Worm (Caenorhabditis elegans): Measurements from ENCODE around the gene C34F6.1.

DNA sequence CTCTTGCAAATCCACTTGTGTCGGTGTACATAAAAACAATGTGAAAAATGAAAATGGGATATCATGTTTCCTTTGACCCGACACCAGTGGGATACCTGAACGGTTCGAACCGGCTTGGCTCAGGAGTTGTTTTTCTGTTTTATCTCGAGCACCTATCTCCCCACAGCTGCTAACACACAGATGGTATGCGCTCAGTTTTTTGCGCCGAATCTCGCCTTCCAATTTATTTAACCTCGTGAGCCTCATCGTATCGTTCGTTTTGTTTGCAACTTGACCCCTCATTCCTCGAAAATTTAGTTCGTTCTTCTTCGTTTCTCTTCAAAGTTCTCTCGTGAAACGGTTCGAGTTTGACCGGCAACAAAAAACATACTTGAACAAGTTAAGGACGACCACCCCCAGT lies 36.1 kb downstream of the C34F6.1 start, which contains the start of gene C05C9.1:
- no peak for TF ChIP-seq him-1 (tag; optimal IDR thresholded peaks at IDR 0.05)
- TF ChIP-seq W03F9.2 (tag; optimal IDR thresholded peaks at IDR 0.05): no peak
- no peak for TF ChIP-seq dao-5 (tag; optimal IDR thresholded peaks at IDR 0.05)

All from whole organism, L4/young adult.